Worm (Caenorhabditis elegans) whole organism, L2 larva: ENCODE data around the gene Y37H2A.14.

Experiments
- ama-1 ChIP-seq: fragments of 150-350 bp; optimal IDR thresholded peaks from 2 replicates; lab custom pipeline; 2018; ENCODE audit warnings: inconsistent platforms
- egl-27 ChIP-seq: sonication (generic microtip); optimal IDR thresholded peaks from 3 replicates; lab custom pipeline; 2017; ENCODE audit warnings: missing biosample characterization, missing genetic modification reagents, missing genetic modification characterization
- elt-1 ChIP-seq: fragments of 150-350 bp; optimal IDR thresholded peaks from 2 replicates; lab custom pipeline; 2014; ENCODE audit warnings: missing biosample characterization, missing genetic modification characterization
- fos-1 ChIP-seq: fragments of 150-350 bp; optimal IDR thresholded peaks from 2 replicates; lab custom pipeline; 2014; ENCODE audit warnings: missing biosample characterization, missing genetic modification characterization
- lin-13 ChIP-seq: fragments of 150-350 bp; optimal IDR thresholded peaks from 2 replicates; lab custom pipeline; 2014; ENCODE audit warnings: missing biosample characterization, missing genetic modification reagents, missing genetic modification characterization
- mab-5 ChIP-seq: fragments of 150-350 bp; optimal IDR thresholded peaks from 2 replicates; lab custom pipeline; 2014; ENCODE audit warnings: missing biosample characterization, missing genetic modification characterization
- nhr-77 ChIP-seq: fragments of 150-350 bp; optimal IDR thresholded peaks from 2 replicates; lab custom pipeline; 2014; ENCODE audit warnings: missing biosample characterization, missing genetic modification characterization
- snpc-4 ChIP-seq: fragments of 150-350 bp; optimal IDR thresholded peaks from 2 replicates; lab custom pipeline; 2014; ENCODE audit warnings: missing biosample characterization, missing genetic modification characterization
- ztf-11 ChIP-seq: sonication (generic microtip); optimal IDR thresholded peaks from 2 replicates; lab custom pipeline; 2017; ENCODE audit warnings: missing biosample characterization, missing genetic modification characterization

DNA sequence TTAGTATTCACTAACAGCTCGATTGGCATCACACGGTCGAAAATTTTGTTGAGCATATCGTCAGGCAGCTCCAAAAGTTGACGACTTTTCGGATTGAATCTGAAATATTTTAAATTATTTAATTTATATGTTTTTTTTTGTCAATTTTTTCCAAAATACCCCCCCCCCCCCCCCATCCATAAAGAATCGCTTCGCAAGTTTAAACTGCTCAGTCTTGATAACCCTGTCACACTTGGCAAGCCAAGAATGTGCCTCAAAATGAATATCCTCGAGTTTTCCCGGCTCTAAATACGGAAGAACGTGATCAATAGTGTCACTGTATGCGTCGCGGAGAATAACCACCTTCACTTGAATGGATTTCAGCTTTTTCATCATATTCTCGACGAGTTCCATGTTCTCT, 10.4 kb upstream of the Y37H2A.14 start, which contains the start of gene Y37H2A.18:
- no peak for TF ChIP-seq ztf-11 (tag; lab: Kevin White, UChicago)
- TF ChIP-seq ama-1 (lab: Kevin White, UChicago): no peak
- no peak for TF ChIP-seq egl-27 (tag; lab: Kevin White, UChicago)
- TF ChIP-seq fos-1 (tag; lab: Kevin White, UChicago): no peak
- TF ChIP-seq elt-1 (tag; lab: Kevin White, UChicago): no peak
- TF ChIP-seq nhr-77 (tag; lab: Kevin White, UChicago): no peak
- TF ChIP-seq lin-13: no peak
- TF ChIP-seq snpc-4 (tag; lab: Kevin White, UChicago): no peak
- no peak for TF ChIP-seq mab-5 (tag; lab: Kevin White, UChicago)
